Worm (Caenorhabditis elegans): ENCODE results near the gene C54C6.7.

ce11 chrIII:3539499-3539898, 6.7 kb downstream of the C54C6.7 start:
- TF ChIP-seq pqm-1 (tag; optimal IDR thresholded peaks at IDR 0.05), result no peak
- no peak for TF ChIP-seq nhr-76 (tag; optimal IDR thresholded peaks at IDR 0.05)
- TF ChIP-seq hpl-2 (GFP tag; optimal IDR thresholded peaks at IDR 0.05), result no peak
- no peak for TF ChIP-seq nhr-28 (tag; optimal IDR thresholded peaks at IDR 0.05)
- TF ChIP-seq unc-62 (GFP tag; optimal IDR thresholded peaks at IDR 0.05), result no peak
- TF ChIP-seq unc-130 (tag; optimal IDR thresholded peaks at IDR 0.05), result no peak
- no peak for TF ChIP-seq mdl-1 (tag; optimal IDR thresholded peaks at IDR 0.05)
- TF ChIP-seq snpc-4 (tag; optimal IDR thresholded peaks at IDR 0.05), result no peak
- TF ChIP-seq ceh-82 (tag; optimal IDR thresholded peaks at IDR 0.05), result no peak
- no peak for TF ChIP-seq tbx-2 (tag; optimal IDR thresholded peaks at IDR 0.05)
- TF ChIP-seq pax-3 (tag; optimal IDR thresholded peaks at IDR 0.05), result no peak
- TF ChIP-seq blmp-1 (tag; optimal IDR thresholded peaks at IDR 0.05), result no peak
